Fruit fly (Drosophila melanogaster): ENCODE results near the gene Patj.
A peak's percentile ranks its signal among the peaks of the same experiment; 100 is the strongest.

DNA sequence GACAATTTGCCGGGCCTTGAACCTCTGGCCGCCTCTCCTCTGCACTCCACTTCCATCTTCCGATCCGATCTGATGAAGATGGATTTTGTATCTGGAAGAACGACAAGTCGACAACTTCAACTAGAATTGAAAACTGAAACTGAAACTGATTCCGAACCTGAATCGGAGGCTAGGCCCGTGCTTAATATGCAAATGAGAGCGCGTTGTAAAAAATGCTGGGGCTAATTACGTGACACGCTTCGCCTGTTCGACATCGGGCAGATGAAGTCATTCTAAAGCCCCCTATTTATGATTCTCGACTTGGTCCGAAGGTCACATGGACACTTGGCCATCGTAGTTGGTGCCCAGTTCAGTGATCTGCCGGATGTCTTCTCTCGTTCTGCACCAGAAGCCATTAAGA is 18.0 kb downstream of the Patj start:
- TF ChIP-seq CG8159 (tag; optimal IDR thresholded peaks at IDR 0.05) (no peak), gl (tag; optimal IDR thresholded peaks at IDR 0.05) (no peak), CG34367 (tag; optimal IDR thresholded peaks at IDR 0.05) (no peak), rn (GFP tag; IDR thresholded peaks at IDR 0.05) (no peak), CG9948 (tag; optimal IDR thresholded peaks at IDR 0.05) (no peak), CG17806 (tag; optimal IDR thresholded peaks at IDR 0.05) (no peak), Ets98B (GFP tag; IDR thresholded peaks at IDR 0.05) (no peak), EcR (GFP tag; optimal IDR thresholded peaks at IDR 0.05) (peak; percentile 83), CG14655 (GFP tag; optimal IDR thresholded peaks at IDR 0.05) (no peak), D1 (tag; optimal IDR thresholded peaks at IDR 0.05) (no peak), CG8301 (tag; optimal IDR thresholded peaks at IDR 0.05) (no peak), CG12605 (GFP tag; IDR thresholded peaks at IDR 0.05) (no peak), Snoo (tag; optimal IDR thresholded peaks at IDR 0.05) (no peak)

All from whole organism, pupa.